Worm (Caenorhabditis elegans) whole organism, L3 larva: ENCODE measurements around the gene basl-1.

ENCODE experiments used
- ZK546.5 ChIP-seq: sonication (generic microtip); optimal IDR thresholded peaks from 2 replicates; lab custom pipeline; 2017; ENCODE audit warnings: missing biosample characterization, missing genetic modification characterization
- aly-2 ChIP-seq: fragments of 150-350 bp; optimal IDR thresholded peaks from 2 replicates; lab custom pipeline; 2014; ENCODE audit warnings: missing biosample characterization, missing genetic modification characterization
- ceh-16 ChIP-seq: sonication (generic microtip); optimal IDR thresholded peaks from 2 replicates; lab custom pipeline; 2017; ENCODE audit warnings: missing biosample characterization, missing genetic modification characterization
- ceh-28 ChIP-seq: fragments of 150-350 bp; optimal IDR thresholded peaks from 2 replicates; lab custom pipeline; 2014; ENCODE audit warnings: missing biosample characterization, missing genetic modification reagents, missing genetic modification characterization
- ceh-82 ChIP-seq: fragments of 150-350 bp; optimal IDR thresholded peaks from 2 replicates; lab custom pipeline; 2014; ENCODE audit warnings: missing biosample characterization, missing genetic modification characterization
- daf-12 ChIP-seq: fragments of 150-350 bp; optimal IDR thresholded peaks from 2 replicates; lab custom pipeline; 2014; ENCODE audit warnings: missing biosample characterization, missing genetic modification reagents, missing genetic modification characterization
- egl-27 ChIP-seq: sonication (generic microtip); optimal IDR thresholded peaks from 4 replicates; lab custom pipeline; 2017; ENCODE audit warnings: missing biosample characterization, missing genetic modification reagents, missing genetic modification characterization
- egl-5 ChIP-seq: fragments of 150-350 bp; optimal IDR thresholded peaks from 2 replicates; lab custom pipeline; 2017; ENCODE audit warnings: missing biosample characterization, missing genetic modification reagents, missing genetic modification characterization, inconsistent platforms
- elt-1 ChIP-seq: fragments of 150-350 bp; optimal IDR thresholded peaks from 2 replicates; lab custom pipeline; 2014; ENCODE audit warnings: missing biosample characterization, missing genetic modification characterization
- elt-3 ChIP-seq, 3 experiments: fragments of 150-350 bp in 1 of 3; sonication (generic microtip) in 2 of 3; optimal IDR thresholded peaks; 2 replicates in 2 of 3; 4 replicates in 1 of 3; lab custom pipeline; 2014 to 2017; ENCODE audit warnings: missing biosample characterization in 3 of 3, missing genetic modification characterization in 3 of 3
- eor-1 ChIP-seq, 2 experiments: fragments of 150-350 bp; optimal IDR thresholded peaks; 2 replicates each; lab custom pipeline; 2014 to 2018; ENCODE audit warnings: missing biosample characterization in 2 of 2, missing genetic modification characterization in 2 of 2
- fkh-10 ChIP-seq: sonication (generic microtip); optimal IDR thresholded peaks from 2 replicates; lab custom pipeline; 2017; ENCODE audit warnings: missing biosample characterization, missing genetic modification reagents, missing genetic modification characterization
- fkh-2 ChIP-seq: fragments of 150-350 bp; optimal IDR thresholded peaks from 2 replicates; lab custom pipeline; 2014; ENCODE audit warnings: missing biosample characterization, missing genetic modification reagents, missing genetic modification characterization
- fos-1 ChIP-seq: fragments of 150-350 bp; optimal IDR thresholded peaks from 2 replicates; lab custom pipeline; 2014; ENCODE audit warnings: missing biosample characterization, missing genetic modification characterization
- hmg-11 ChIP-seq: sonication (generic microtip); optimal IDR thresholded peaks from 2 replicates; lab custom pipeline; 2016; ENCODE audit warnings: missing genetic modification characterization, missing compliant biosample characterization
- jun-1 ChIP-seq: fragments of 150-350 bp; optimal IDR thresholded peaks from 2 replicates; lab custom pipeline; 2014; ENCODE audit warnings: missing biosample characterization, missing genetic modification reagents, missing genetic modification characterization
- lin-39 ChIP-seq: fragments of 150-350 bp; optimal IDR thresholded peaks from 2 replicates; lab custom pipeline; 2018; ENCODE audit warnings: missing biosample characterization, missing genetic modification reagents, missing genetic modification characterization
- lsy-12 ChIP-seq: sonication (generic microtip); optimal IDR thresholded peaks from 2 replicates; lab custom pipeline; 2016; ENCODE audit warnings: mild to moderate bottlenecking, missing genetic modification characterization, missing compliant biosample characterization
- mdl-1 ChIP-seq: fragments of 150-350 bp; optimal IDR thresholded peaks from 2 replicates; lab custom pipeline; 2014; ENCODE audit warnings: missing biosample characterization, missing genetic modification characterization
- nhr-11 ChIP-seq: fragments of 150-350 bp; optimal IDR thresholded peaks from 2 replicates; lab custom pipeline; 2014; ENCODE audit warnings: missing biosample characterization, missing genetic modification characterization
- nhr-12 ChIP-seq: fragments of 150-350 bp; optimal IDR thresholded peaks from 2 replicates; lab custom pipeline; 2014; ENCODE audit warnings: missing biosample characterization, missing genetic modification characterization
- nhr-23 ChIP-seq: fragments of 150-350 bp; optimal IDR thresholded peaks from 2 replicates; lab custom pipeline; 2014; ENCODE audit warnings: missing biosample characterization, missing genetic modification reagents, missing genetic modification characterization
- nhr-237 ChIP-seq: fragments of 150-350 bp; optimal IDR thresholded peaks from 2 replicates; lab custom pipeline; 2014; ENCODE audit warnings: missing biosample characterization, missing genetic modification characterization
- nhr-25 ChIP-seq: sonication (generic microtip); optimal IDR thresholded peaks from 2 replicates; lab custom pipeline; 2017; ENCODE audit warnings: missing biosample characterization, missing genetic modification characterization
- nhr-28 ChIP-seq: fragments of 150-350 bp; optimal IDR thresholded peaks from 2 replicates; lab custom pipeline; 2014; ENCODE audit warnings: missing biosample characterization, missing genetic modification characterization
- nhr-43 ChIP-seq: sonication (generic microtip); optimal IDR thresholded peaks from 2 replicates; lab custom pipeline; 2016; ENCODE audit warnings: mild to moderate bottlenecking, missing genetic modification characterization, missing compliant biosample characterization; ENCODE audit not compliant: poor library complexity, severe bottlenecking
- nhr-67 ChIP-seq: fragments of 150-350 bp; optimal IDR thresholded peaks from 2 replicates; lab custom pipeline; 2014; ENCODE audit warnings: missing biosample characterization, missing genetic modification characterization
- nhr-76 ChIP-seq: fragments of 150-350 bp; sonication (generic microtip); optimal IDR thresholded peaks from 5 replicates; lab custom pipeline; 2014; ENCODE audit warnings: missing biosample characterization, missing genetic modification characterization
- nhr-77 ChIP-seq: fragments of 150-350 bp; optimal IDR thresholded peaks from 2 replicates; lab custom pipeline; 2014; ENCODE audit warnings: missing biosample characterization, missing genetic modification characterization
- pha-4 ChIP-seq: fragments of 150-350 bp; optimal IDR thresholded peaks from 2 replicates; lab custom pipeline; 2014; ENCODE audit warnings: missing biosample characterization, missing genetic modification reagents, missing genetic modification characterization
- pqm-1 ChIP-seq: fragments of 150-350 bp; optimal IDR thresholded peaks from 2 replicates; lab custom pipeline; 2017; ENCODE audit warnings: missing biosample characterization, missing genetic modification characterization, inconsistent platforms
- sea-2 ChIP-seq: fragments of 150-350 bp; sonication (generic microtip); optimal IDR thresholded peaks from 4 replicates; lab custom pipeline; 2014; ENCODE audit warnings: missing biosample characterization, missing genetic modification reagents, missing genetic modification characterization
- skn-1 ChIP-seq: fragments of 150-350 bp; optimal IDR thresholded peaks from 2 replicates; lab custom pipeline; 2014; ENCODE audit warnings: missing biosample characterization, missing genetic modification characterization
- snpc-4 ChIP-seq: fragments of 150-350 bp; optimal IDR thresholded peaks from 2 replicates; lab custom pipeline; 2014; ENCODE audit warnings: missing biosample characterization, missing genetic modification characterization
- tbx-2 ChIP-seq: sonication (generic microtip); optimal IDR thresholded peaks from 2 replicates; lab custom pipeline; 2016; ENCODE audit warnings: mild to moderate bottlenecking, missing genetic modification characterization, missing compliant biosample characterization
- unc-39 ChIP-seq: sonication (generic microtip); optimal IDR thresholded peaks from 4 replicates; lab custom pipeline; 2017; ENCODE audit warnings: missing biosample characterization, missing genetic modification characterization
- unc-62 ChIP-seq: fragments of 150-350 bp; sonication (generic microtip); optimal IDR thresholded peaks from 4 replicates; lab custom pipeline; 2014; ENCODE audit warnings: missing biosample characterization, missing genetic modification reagents, missing genetic modification characterization
- zag-1 ChIP-seq: fragments of 150-350 bp; optimal IDR thresholded peaks from 2 replicates; lab custom pipeline; 2014; ENCODE audit warnings: missing biosample characterization, missing genetic modification characterization
- ztf-11 ChIP-seq: fragments of 150-350 bp; optimal IDR thresholded peaks from 2 replicates; lab custom pipeline; 2014; ENCODE audit warnings: missing biosample characterization, missing genetic modification characterization
- ztf-4 ChIP-seq: fragments of 150-350 bp; optimal IDR thresholded peaks from 2 replicates; lab custom pipeline; 2014; ENCODE audit warnings: missing biosample characterization, missing genetic modification characterization

Gene basl-1

DNA sequence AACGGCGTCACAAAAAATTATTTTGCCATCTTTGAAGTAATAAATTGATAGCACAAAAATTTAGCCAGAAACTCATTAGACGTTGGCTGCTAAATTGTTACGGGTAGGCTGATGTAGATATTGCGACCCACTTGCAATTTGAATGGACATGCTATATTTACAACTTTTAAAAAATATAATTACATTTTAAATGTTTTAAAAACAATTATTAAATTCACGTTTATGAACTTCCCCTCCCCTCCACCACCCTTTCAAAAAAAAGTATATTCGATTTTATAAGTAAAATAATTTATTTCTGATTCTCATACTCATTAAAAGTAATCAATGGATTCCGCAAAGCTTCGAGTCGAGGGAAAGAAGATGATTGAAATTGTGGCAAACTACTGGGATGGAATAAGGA lies at the start of gene basl-1:
TSS of gene basl-1 (plus strand) at position 301 of the 400 bp plus-strand sequence.
- no peak for TF ChIP-seq zag-1 (tag; lab: Kevin White, UChicago)
- no peak for TF ChIP-seq egl-27
- no peak for TF ChIP-seq nhr-76
- no peak for TF ChIP-seq unc-39 (tag; lab: Kevin White, UChicago)
- TF ChIP-seq eor-1 (tag; optimal IDR thresholded peaks at IDR 0.05; lab: Kevin White, UChicago) = no peak
- TF ChIP-seq tbx-2 = no peak
- no peak for TF ChIP-seq nhr-237
- no peak for TF ChIP-seq fkh-10 (GFP tag; lab: Kevin White, UChicago)
- TF ChIP-seq ZK546.5 (tag; lab: Kevin White, UChicago) = no peak
- TF ChIP-seq elt-3 (tag; optimal IDR thresholded peaks at IDR 0.05; lab: Kevin White, UChicago) = no peak
- no peak for TF ChIP-seq mdl-1 (tag; lab: Kevin White, UChicago)
- TF ChIP-seq nhr-43 (tag; lab: Kevin White, UChicago) = no peak
- TF ChIP-seq lsy-12 (tag; lab: Kevin White, UChicago) = no peak
- no peak for TF ChIP-seq ztf-11
- no peak for TF ChIP-seq nhr-77
- TF ChIP-seq egl-5 (tag; lab: Kevin White, UChicago) = no peak
- TF ChIP-seq nhr-28 = no peak
- TF ChIP-seq fkh-2 (tag; lab: Kevin White, UChicago) = no peak
- TF ChIP-seq nhr-11 (tag; lab: Kevin White, UChicago) = no peak

DNA sequence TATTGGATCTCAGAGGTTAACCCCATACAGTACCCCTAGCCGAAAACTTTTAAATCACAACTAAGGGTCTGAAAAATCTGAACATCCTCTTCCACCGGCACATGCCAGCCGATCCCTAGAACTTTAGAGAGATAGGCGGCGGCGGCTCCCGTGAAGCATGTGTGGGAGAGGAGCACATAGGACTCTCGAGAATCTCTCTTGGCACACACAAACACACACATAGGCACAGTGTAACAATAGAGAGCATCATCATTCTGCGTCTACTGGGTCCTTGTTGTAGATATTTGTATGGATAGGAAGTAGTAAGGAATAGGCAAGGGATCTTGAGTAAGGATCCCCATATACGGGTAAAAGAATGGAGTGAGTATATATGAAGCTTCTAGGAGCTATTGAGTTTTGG lies 49.0 kb upstream of the basl-1 start:
- TF ChIP-seq fos-1 (tag; lab: Kevin White, UChicago) (no peak), ztf-11 (no peak), nhr-25 (tag; lab: Kevin White, UChicago) (no peak), nhr-23 (no peak), ceh-16 (tag; lab: Kevin White, UChicago) (no peak), pha-4 (tag; lab: Kevin White, UChicago) (no peak), skn-1 (tag; lab: Kevin White, UChicago) (no peak), daf-12 (tag; lab: Kevin White, UChicago) (no peak), nhr-67 (tag; lab: Kevin White, UChicago) (no peak), aly-2 (no peak), sea-2 (GFP tag; lab: Kevin White, UChicago) (no peak), unc-62 (no peak), elt-1 (no peak), nhr-77 (no peak), ZK546.5 (tag; lab: Kevin White, UChicago) (no peak), fkh-2 (tag; lab: Kevin White, UChicago) (no peak), ceh-28 (tag; lab: Kevin White, UChicago) (no peak), nhr-76 (no peak), fkh-10 (GFP tag; lab: Kevin White, UChicago) (no peak)

DNA sequence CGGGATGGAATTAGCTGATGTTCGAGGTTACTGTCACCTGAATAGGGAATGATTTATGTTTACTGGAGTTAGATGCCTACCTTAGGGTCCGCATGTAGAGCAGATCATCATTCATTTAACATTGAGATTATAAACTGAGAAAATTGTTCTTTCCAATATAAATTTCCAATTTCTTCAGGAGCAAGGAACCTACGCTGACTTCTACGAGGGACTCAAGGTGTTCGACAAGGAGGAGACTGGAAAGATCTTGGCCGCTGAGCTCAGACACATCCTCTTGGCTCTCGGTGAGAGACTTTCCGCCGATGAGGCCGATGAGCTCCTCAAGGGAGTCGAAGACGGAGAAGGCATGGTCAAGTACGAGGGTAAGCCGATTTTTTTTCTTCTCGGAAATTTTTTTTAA lies 48.3 kb upstream of the basl-1 start:
- no peak for TF ChIP-seq zag-1 (tag; lab: Kevin White, UChicago)
- no peak for TF ChIP-seq unc-62
- no peak for TF ChIP-seq nhr-12 (tag; lab: Kevin White, UChicago)
- TF ChIP-seq ceh-82 (tag; lab: Kevin White, UChicago) = no peak
- TF ChIP-seq ZK546.5 (tag; lab: Kevin White, UChicago) = no peak
- no peak for TF ChIP-seq ztf-11
- no peak for TF ChIP-seq nhr-25 (tag; lab: Kevin White, UChicago)
- no peak for TF ChIP-seq ztf-4 (tag; lab: Kevin White, UChicago)
- TF ChIP-seq lin-39 (tag; lab: Kevin White, UChicago) = no peak
- no peak for TF ChIP-seq lsy-12 (tag; lab: Kevin White, UChicago)
- TF ChIP-seq egl-5 (tag; lab: Kevin White, UChicago) = no peak
- TF ChIP-seq hmg-11 (tag; lab: Kevin White, UChicago) = no peak
- TF ChIP-seq daf-12 (tag; lab: Kevin White, UChicago) = no peak
- TF ChIP-seq egl-27 = no peak
- TF ChIP-seq nhr-76 = no peak

DNA sequence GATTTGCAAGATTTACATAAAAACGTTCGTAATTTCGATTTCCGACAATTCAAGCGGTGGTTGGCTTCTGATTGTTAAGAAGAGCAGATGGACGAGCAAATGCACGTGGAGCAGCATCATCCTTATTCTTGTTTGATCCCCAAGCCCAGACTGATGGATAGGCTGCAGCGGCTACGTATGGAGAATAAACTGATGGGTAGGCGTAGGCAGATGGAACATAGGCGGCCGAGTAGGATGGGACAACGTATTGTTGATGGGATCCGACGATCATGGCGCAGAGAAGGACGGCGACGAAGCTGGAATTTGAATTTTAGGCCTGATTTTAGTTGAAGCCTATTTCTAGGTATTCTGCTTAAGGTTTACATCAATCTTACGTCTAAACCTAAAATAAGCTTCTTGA lies 46.5 kb upstream of the basl-1 start:
- TF ChIP-seq fkh-2 (tag; lab: Kevin White, UChicago) = no peak
- no peak for TF ChIP-seq snpc-4 (tag; lab: Kevin White, UChicago)
- no peak for TF ChIP-seq jun-1 (tag; lab: Kevin White, UChicago)
- no peak for TF ChIP-seq nhr-77
- no peak for TF ChIP-seq ceh-82 (tag; lab: Kevin White, UChicago)
- no peak for TF ChIP-seq pqm-1
- TF ChIP-seq unc-39 (tag; lab: Kevin White, UChicago) = no peak
- no peak for TF ChIP-seq mdl-1 (tag; lab: Kevin White, UChicago)
- no peak for TF ChIP-seq ZK546.5 (tag; lab: Kevin White, UChicago)
